Worm (Caenorhabditis elegans): ENCODE results near the gene sld-5.

- TF ChIP-seq ceh-8 (GFP tag; optimal IDR thresholded peaks at IDR 0.05) (no peak), nhr-71 (tag; optimal IDR thresholded peaks at IDR 0.05) (no peak), F16B12.6 (tag; optimal IDR thresholded peaks at IDR 0.05) (no peak), ztf-4 (tag; optimal IDR thresholded peaks at IDR 0.05) (no peak)
These were observed 42.3 kb upstream of the sld-5 start, which contains the start of gene pqn-94 for ce11 chrV:20279811-20280317.

Measured in whole organism, L1 larva.